Fruit fly (Drosophila melanogaster): ENCODE results near the gene ND-13B.
A peak's percentile ranks its signal among the peaks of the same experiment; 100 is the strongest.

- TF ChIP-seq CG17568 (GFP tag; optimal IDR thresholded peaks at IDR 0.05) (peak; percentile 31), grn (GFP tag; optimal IDR thresholded peaks at IDR 0.05) (peak; percentile 18), ase (GFP tag; IDR thresholded peaks at IDR 0.05) (0 out of 3 replicates have a peak, but pooled peaks have one; percentile 38), usp (GFP tag; optimal IDR thresholded peaks at IDR 0.05) (no peak), Hr39 (optimal IDR thresholded peaks at IDR 0.05) (no peak), pita (GFP tag; optimal IDR thresholded peaks at IDR 0.05) (no peak), D19A (tag; optimal IDR thresholded peaks at IDR 0.05) (no peak), btn (GFP tag; optimal IDR thresholded peaks at IDR 0.05) (peak; percentile 6), CG34224 (GFP tag; IDR thresholded peaks at IDR 0.05; ENCODE audit: partially characterized antibody) (no peak), Stat92E (GFP tag; optimal IDR thresholded peaks at IDR 0.05) (no peak), CG8290 (GFP tag; optimal IDR thresholded peaks at IDR 0.05) (peak; percentile 10), CG8290 (tag; optimal IDR thresholded peaks at IDR 0.05) (peak in 1 of 2 experiments; percentile 65), CG17829 (tag; optimal IDR thresholded peaks at IDR 0.05) (peak; percentile 30)
Observed at dm6 chr3L:10735095-10735494, 41.2 kb upstream of the ND-13B start.
